Worm (Caenorhabditis elegans): ENCODE results near the gene col-129.

DNA sequence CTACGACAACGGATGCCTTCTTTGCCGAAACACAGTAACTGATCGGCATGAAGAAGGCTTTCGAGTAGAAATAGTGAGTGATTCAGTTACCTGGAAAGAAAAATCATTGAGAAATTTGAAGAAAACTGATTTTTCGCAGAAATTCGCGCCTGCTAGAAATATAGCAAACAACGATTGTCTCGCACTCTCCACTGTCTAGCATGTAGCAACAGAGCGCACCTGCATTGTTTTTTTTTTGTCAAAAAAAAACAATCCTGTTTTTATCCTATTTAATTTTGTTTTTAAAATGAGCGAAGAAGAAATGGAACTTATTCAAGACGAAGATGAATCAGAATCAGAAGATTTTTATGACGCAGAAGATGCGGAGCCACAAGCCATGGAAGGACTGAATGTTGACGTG lies 10.8 kb upstream of the col-129 start, which contains the start of the genes ddb-1 and M18.6:
- TF ChIP-seq T22C8.4 (GFP tag; IDR thresholded peaks at IDR 0.05), result no peak
- no peak for TF ChIP-seq flt-1 (GFP tag; IDR thresholded peaks at IDR 0.05)
- no peak for TF ChIP-seq ztf-29 (GFP tag; IDR thresholded peaks at IDR 0.05)
- no peak for TF ChIP-seq ref-1 (GFP tag; conservative IDR thresholded peaks at IDR 0.05)
- no peak for TF ChIP-seq cog-1 (tag; optimal IDR thresholded peaks at IDR 0.05)
- no peak for TF ChIP-seq med-1 (GFP tag; optimal IDR thresholded peaks at IDR 0.05; ENCODE audit: insufficient read depth)
- TF ChIP-seq klf-2 (GFP tag; conservative IDR thresholded peaks at IDR 0.05), result no peak
